Fruit fly (Drosophila melanogaster): ENCODE data around the gene CG7988.

DNA sequence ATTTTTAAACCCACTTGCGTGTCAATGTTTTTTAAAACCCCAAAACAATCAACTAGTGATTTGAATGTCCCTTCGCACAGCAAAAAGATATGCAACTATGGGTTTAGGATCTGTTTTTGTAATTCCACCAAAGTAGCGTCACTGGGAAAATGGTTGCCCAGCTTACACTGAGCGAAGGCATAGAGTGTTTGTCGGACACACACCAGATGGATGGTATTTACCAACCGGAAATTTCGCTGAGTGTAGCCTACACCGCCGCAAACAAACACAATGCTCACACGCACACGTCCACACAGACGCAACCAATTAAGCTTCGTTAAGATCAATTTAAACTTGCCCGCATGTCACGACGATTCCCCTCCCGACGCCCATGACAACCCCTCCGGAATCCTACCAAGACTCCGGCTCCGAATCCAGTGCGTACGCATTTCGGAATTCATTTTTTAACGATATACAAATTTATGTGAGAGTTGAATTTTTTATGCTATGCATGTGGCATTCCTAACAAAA lies 8.4 kb downstream of the CG7988 start:
- TF ChIP-seq psq (optimal IDR thresholded peaks at IDR 0.05) (no peak), EcR (GFP tag; optimal IDR thresholded peaks at IDR 0.05) (no peak), CG8478 (optimal IDR thresholded peaks at IDR 0.05) (no peak), Dll (optimal IDR thresholded peaks at IDR 0.05) (no peak), usp (GFP tag; optimal IDR thresholded peaks at IDR 0.05) (no peak)
